Worm (Caenorhabditis elegans) whole organism, L1 larva: ENCODE results near the gene ptc-3.

Experiments
- C16A3.4 ChIP-seq: fragments of 150-350 bp; optimal IDR thresholded peaks from 2 replicates; lab custom pipeline; 2014; ENCODE audit warnings: missing biosample characterization, missing genetic modification characterization
- C34B4.2 ChIP-seq: sonication (generic microtip); optimal IDR thresholded peaks from 2 replicates; lab custom pipeline; 2017; ENCODE audit warnings: mild to moderate bottlenecking, missing genetic modification characterization, missing compliant biosample characterization
- ceh-8 ChIP-seq: fragments of 200-800 bp; sonication (Bioruptor generic); optimal IDR thresholded peaks from 2 replicates; lab custom pipeline; 2018; ENCODE audit warnings: mild to moderate bottlenecking, missing genetic modification characterization, moderate library complexity, missing compliant biosample characterization
- efl-1 ChIP-seq, 4 experiments: fragments of 150-350 bp; optimal IDR thresholded peaks in 3 of 4; peaks in 1 of 4; 1 replicate in 1 of 4; 2 replicates in 3 of 4; lab custom pipeline; 2014; ENCODE audit warnings: missing biosample characterization in 2 of 4, missing genetic modification characterization in 2 of 4, missing genetic modification reagents in 2 of 4
- egl-27 ChIP-seq, 2 experiments: fragments of 150-350 bp in 1 of 2; sonication (generic microtip); optimal IDR thresholded peaks; 3 replicates each; lab custom pipeline; 2017 to 2018; ENCODE audit warnings: missing biosample characterization in 2 of 2, missing genetic modification characterization in 2 of 2, missing genetic modification reagents in 2 of 2
- elt-2 ChIP-seq: sonication (generic microtip); optimal IDR thresholded peaks from 2 replicates; lab custom pipeline; 2016; ENCODE audit warnings: missing genetic modification characterization, mild to moderate bottlenecking, inconsistent platforms, missing compliant biosample characterization, missing genetic modification reagents
- fkh-4 ChIP-seq: sonication (generic microtip); optimal IDR thresholded peaks from 2 replicates; lab custom pipeline; 2016; ENCODE audit warnings: missing compliant biosample characterization, missing genetic modification characterization, borderline replicate concordance
- fkh-8 ChIP-seq: sonication (generic microtip); optimal IDR thresholded peaks from 2 replicates; lab custom pipeline; 2016; ENCODE audit warnings: mild to moderate bottlenecking, missing genetic modification characterization, missing compliant biosample characterization
- grh-1 ChIP-seq: fragments of 200-800 bp; sonication (Bioruptor generic); IDR thresholded peaks from 2 replicates; pipeline ENCODE4 v1.3.6; 2022; ENCODE audit warnings: missing genetic modification reagents, missing genetic modification characterization, missing compliant biosample characterization
- lin-13 ChIP-seq: fragments of 150-350 bp; optimal IDR thresholded peaks from 2 replicates; lab custom pipeline; 2014; ENCODE audit warnings: missing biosample characterization, missing genetic modification reagents, missing genetic modification characterization
- lin-15B ChIP-seq: fragments of 150-350 bp; sonication (generic microtip); optimal IDR thresholded peaks from 3 replicates; lab custom pipeline; 2014; ENCODE audit warnings: missing biosample characterization, missing genetic modification characterization
- lin-35 ChIP-seq, 2 experiments: fragments of 150-350 bp; optimal IDR thresholded peaks; 2 replicates each; lab custom pipeline; 2014; ENCODE audit warnings: missing biosample characterization in 2 of 2, missing genetic modification characterization in 2 of 2, missing genetic modification reagents in 2 of 2
- mdl-1 ChIP-seq, 2 experiments: fragments of 150-350 bp; optimal IDR thresholded peaks; 2 replicates each; lab custom pipeline; 2014 to 2017; ENCODE audit warnings: missing biosample characterization in 2 of 2, missing genetic modification characterization in 2 of 2, inconsistent platforms in 1 of 2
- nhr-76 ChIP-seq: sonication (generic microtip); optimal IDR thresholded peaks from 2 replicates; lab custom pipeline; 2017; ENCODE audit warnings: missing biosample characterization, missing genetic modification characterization
- nhr-77 ChIP-seq: fragments of 150-350 bp; optimal IDR thresholded peaks from 2 replicates; lab custom pipeline; 2014; ENCODE audit warnings: missing biosample characterization, missing genetic modification characterization
- pag-3 ChIP-seq: sonication (generic microtip); optimal IDR thresholded peaks from 2 replicates; lab custom pipeline; 2017; ENCODE audit warnings: missing genetic modification characterization, mild to moderate bottlenecking, missing compliant biosample characterization, antibody characterized with exemption, borderline replicate concordance; ENCODE audit not compliant: insufficient read depth
- pqm-1 ChIP-seq: sonication (generic microtip); optimal IDR thresholded peaks from 3 replicates; lab custom pipeline; 2017; ENCODE audit warnings: missing biosample characterization, missing genetic modification characterization
- skn-1 ChIP-seq: fragments of 150-350 bp; optimal IDR thresholded peaks from 2 replicates; lab custom pipeline; 2014; ENCODE audit warnings: missing biosample characterization, missing genetic modification characterization
- swsn-7 ChIP-seq: sonication (generic microtip); optimal IDR thresholded peaks from 2 replicates; lab custom pipeline; 2016; ENCODE audit warnings: missing genetic modification characterization, missing compliant biosample characterization
- unc-62 ChIP-seq: fragments of 150-350 bp; optimal IDR thresholded peaks from 2 replicates; lab custom pipeline; 2014; ENCODE audit warnings: missing biosample characterization, missing genetic modification reagents, missing genetic modification characterization
- vab-15 ChIP-seq: sonication (generic microtip); optimal IDR thresholded peaks from 2 replicates; lab custom pipeline; 2017; ENCODE audit warnings: missing genotype, mild to moderate bottlenecking, missing genetic modification characterization, missing compliant biosample characterization

ptc-3 gene

ce11 chrII:2800550-2801233, 51.7 kb downstream of the ptc-3 start, which contains the start of gene nhr-119 (continued):
- TF ChIP-seq nhr-77 (tag; lab: Kevin White, UChicago): peak; percentile 27
- no peak for TF ChIP-seq fkh-4
- peak; percentile 66 for TF ChIP-seq swsn-7
- TF ChIP-seq lin-15B (tag; lab: Kevin White, UChicago): no peak
- TF ChIP-seq pag-3 (tag; lab: Kevin White, UChicago): no peak
- TF ChIP-seq pqm-1: peak; percentile 18
- TF ChIP-seq lin-13 (GFP tag; lab: Kevin White, UChicago): peak; percentile 26
- TF ChIP-seq mdl-1 (tag; optimal IDR thresholded peaks at IDR 0.05; lab: Kevin White, UChicago): peak in 1 of 2 experiments; percentile 71

- TF ChIP-seq grh-1 (GFP tag; lab: Robert Waterston, UW): no peak
- TF ChIP-seq efl-1 (optimal IDR thresholded peaks at IDR 0.05; lab: Kevin White, UChicago): no peak
- peak in 1 of 2 experiments; percentile 63 for TF ChIP-seq efl-1 (GFP tag; optimal IDR thresholded peaks at IDR 0.05 in 1 of 2; lab: Kevin White, UChicago)
These were observed 54.4 kb downstream of the ptc-3 start for ce11 chrII:2797951-2798350.

- no peak for TF ChIP-seq C16A3.4 (tag; lab: Kevin White, UChicago)
- TF ChIP-seq nhr-76 (tag; lab: Kevin White, UChicago): no peak
- no peak for TF ChIP-seq skn-1 (tag; lab: Kevin White, UChicago)
- TF ChIP-seq unc-62 (GFP tag; lab: Kevin White, UChicago): no peak
- no peak for TF ChIP-seq fkh-8
- TF ChIP-seq egl-27 (tag; optimal IDR thresholded peaks at IDR 0.05; lab: Kevin White, UChicago): no peak
- no peak for TF ChIP-seq efl-1 (optimal IDR thresholded peaks at IDR 0.05; lab: Kevin White, UChicago)
- peak in 1 of 2 experiments; percentile 87 for TF ChIP-seq efl-1 (GFP tag; optimal IDR thresholded peaks at IDR 0.05 in 1 of 2; lab: Kevin White, UChicago)
- TF ChIP-seq lin-35 (GFP tag; optimal IDR thresholded peaks at IDR 0.05; lab: Kevin White, UChicago): no peak
These were observed 56.0 kb downstream of the ptc-3 start for ce11 chrII:2796431-2796830.

ce11 chrII:2795413-2795812, 57.0 kb downstream of the ptc-3 start:
- no peak for TF ChIP-seq elt-2 (tag; lab: Kevin White, UChicago)
- no peak for TF ChIP-seq skn-1 (tag; lab: Kevin White, UChicago)
- no peak for TF ChIP-seq egl-27 (tag; optimal IDR thresholded peaks at IDR 0.05; lab: Kevin White, UChicago)
- TF ChIP-seq vab-15 (tag; lab: Kevin White, UChicago): no peak
- TF ChIP-seq C34B4.2 (tag; lab: Kevin White, UChicago): no peak
- TF ChIP-seq ceh-8 (GFP tag; lab: Kevin White, UChicago): no peak
